Fruit fly (Drosophila melanogaster) whole organism, embryonic: ENCODE results near the gene TMEM216.

ENCODE experiments used
- ATbp ChIP-seq: fragments of 200-800 bp; sonication (Bioruptor generic); optimal IDR thresholded peaks from 2 replicates; lab custom pipeline; 2017; ENCODE audit warnings: missing biosample characterization, mild to moderate bottlenecking, missing genetic modification characterization, missing genetic modification reagents
- Ada2b ChIP-seq: fragments of 200-800 bp; sonication (Bioruptor generic); IDR thresholded peaks from 2 replicates; pipeline ENCODE4 v1.3.6; 2022; ENCODE audit warnings: missing biosample characterization, missing genetic modification characterization
- Asciz ChIP-seq: fragments of 200-800 bp; sonication (Bioruptor generic); optimal IDR thresholded peaks from 2 replicates; lab custom pipeline; 2017; ENCODE audit warnings: missing biosample characterization, mild to moderate bottlenecking, missing genetic modification characterization, missing genetic modification reagents
- Blimp-1 ChIP-seq: fragments of 200-800 bp; sonication (Bioruptor generic); optimal IDR thresholded peaks from 3 replicates; lab custom pipeline; 2018; ENCODE audit warnings: missing biosample characterization, missing genetic modification characterization, mild to moderate bottlenecking, moderate library complexity, missing genetic modification reagents
- CG10209 ChIP-seq: fragments of 200-800 bp; sonication (Bioruptor generic); optimal IDR thresholded peaks from 3 replicates; lab custom pipeline; 2017; ENCODE audit warnings: missing biosample characterization, mild to moderate bottlenecking, missing genetic modification characterization, missing genetic modification reagents
- CG11085 ChIP-seq: fragments of 200-800 bp; sonication (Bioruptor generic); IDR thresholded peaks from 2 replicates; pipeline ENCODE4 v1.3.6; 2022; ENCODE audit warnings: missing biosample characterization, missing genetic modification characterization
- CG11093 ChIP-seq: fragments of 200-800 bp; sonication (Bioruptor generic); IDR thresholded peaks from 3 replicates; pipeline ENCODE4 v1.3.6; 2022; ENCODE audit warnings: missing biosample characterization, missing genetic modification characterization
- CG13296 ChIP-seq: fragments of 200-800 bp; sonication (Bioruptor generic); optimal IDR thresholded peaks from 3 replicates; lab custom pipeline; 2018; ENCODE audit warnings: missing biosample characterization, mild to moderate bottlenecking, missing genetic modification characterization
- CG16813 ChIP-seq: fragments of 200-800 bp; sonication (Bioruptor generic); IDR thresholded peaks from 3 replicates; pipeline ENCODE4 v1.3.6; 2022; ENCODE audit warnings: missing biosample characterization, missing genetic modification characterization; ENCODE audit not compliant: partially characterized antibody
- CG17361 ChIP-seq: fragments of 200-800 bp; sonication (Bioruptor generic); IDR thresholded peaks from 3 replicates; pipeline ENCODE4 v1.3.6; 2022; ENCODE audit warnings: missing biosample characterization, missing genetic modification characterization
- CG17612 ChIP-seq: fragments of 200-800 bp; sonication (Bioruptor generic); IDR thresholded peaks from 2 replicates; pipeline ENCODE4 v1.3.6; 2022; ENCODE audit warnings: missing biosample characterization, missing genetic modification characterization
- CG2712 ChIP-seq: fragments of 200-800 bp; optimal IDR thresholded peaks from 3 replicates; lab custom pipeline; 2019; ENCODE audit warnings: missing biosample characterization, mild to moderate bottlenecking, missing genetic modification characterization, moderate library complexity
- CG32532 ChIP-seq: fragments of 200-800 bp; sonication (Bioruptor generic); IDR thresholded peaks from 2 replicates; pipeline ENCODE4 v1.3.6; 2022; ENCODE audit warnings: missing biosample characterization, missing genetic modification characterization
- CG33213 ChIP-seq: fragments of 200-800 bp; sonication (Bioruptor generic); optimal IDR thresholded peaks from 3 replicates; lab custom pipeline; 2016; ENCODE audit warnings: missing biosample characterization, missing genetic modification characterization
- CG3407 ChIP-seq: fragments of 200-800 bp; sonication (Bioruptor generic); optimal IDR thresholded peaks from 2 replicates; lab custom pipeline; 2018; ENCODE audit warnings: missing biosample characterization, mild to moderate bottlenecking, missing genetic modification characterization
- CG4328 ChIP-seq: fragments of 200-800 bp; sonication (Bioruptor generic); optimal IDR thresholded peaks from 3 replicates; lab custom pipeline; 2017; ENCODE audit warnings: missing biosample characterization, missing genetic modification reagents, missing genetic modification characterization
- CG4404 ChIP-seq: fragments of 200-800 bp; sonication (Bioruptor generic); IDR thresholded peaks from 2 replicates; pipeline ENCODE4 v1.3.6; 2022; ENCODE audit warnings: missing biosample characterization, missing genetic modification characterization
- CG4854 ChIP-seq: fragments of 200-800 bp; sonication (Bioruptor generic); optimal IDR thresholded peaks from 2 replicates; lab custom pipeline; 2016; ENCODE audit warnings: missing biosample characterization, missing genetic modification characterization, inconsistent platforms
- CG6654 ChIP-seq: fragments of 200-800 bp; sonication (Bioruptor generic); optimal IDR thresholded peaks from 2 replicates; lab custom pipeline; 2017; ENCODE audit warnings: missing biosample characterization, mild to moderate bottlenecking, missing genetic modification characterization
- CG6765 ChIP-seq: fragments of 200-800 bp; sonication (Bioruptor generic); optimal IDR thresholded peaks from 3 replicates; lab custom pipeline; 2017; ENCODE audit warnings: missing biosample characterization, mild to moderate bottlenecking, missing genetic modification characterization
- CG8924 ChIP-seq: fragments of 200-800 bp; optimal IDR thresholded peaks from 3 replicates; lab custom pipeline; 2019; ENCODE audit warnings: missing biosample characterization, mild to moderate bottlenecking, missing genetic modification characterization, moderate library complexity
- Deaf1 ChIP-seq: fragments of 200-800 bp; optimal IDR thresholded peaks from 3 replicates; lab custom pipeline; 2019; ENCODE audit warnings: missing biosample characterization, mild to moderate bottlenecking, missing genetic modification characterization, moderate library complexity
- E2f1 ChIP-seq: fragments of 200-800 bp; sonication (Bioruptor generic); IDR thresholded peaks from 2 replicates; pipeline ENCODE4 v1.3.6; 2022; ENCODE audit warnings: missing biosample characterization, missing genetic modification characterization
- Ets97D ChIP-seq: fragments of 200-800 bp; sonication (Bioruptor generic); optimal IDR thresholded peaks from 3 replicates; lab custom pipeline; 2016; ENCODE audit warnings: missing biosample characterization, missing genetic modification characterization
- HLHmδ ChIP-seq: fragments of 200-800 bp; sonication (Bioruptor generic); optimal IDR thresholded peaks from 2 replicates; lab custom pipeline; 2018; ENCODE audit warnings: missing biosample characterization, mild to moderate bottlenecking, missing genetic modification characterization, moderate library complexity
- Hr39 ChIP-seq: fragments of >200 bp; optimal IDR thresholded peaks from 2 replicates; lab custom pipeline; 2017
- MTF-1 ChIP-seq: fragments of 200-800 bp; sonication (Bioruptor generic); optimal IDR thresholded peaks from 2 replicates; lab custom pipeline; 2018; ENCODE audit warnings: missing biosample characterization, mild to moderate bottlenecking, missing genetic modification characterization, borderline replicate concordance
- Meics ChIP-seq: fragments of 200-800 bp; sonication (Bioruptor generic); optimal IDR thresholded peaks from 2 replicates; lab custom pipeline; 2017; ENCODE audit warnings: missing biosample characterization, mild to moderate bottlenecking, missing genetic modification characterization
- Mes4 ChIP-seq: fragments of 200-800 bp; sonication (Bioruptor generic); optimal IDR thresholded peaks from 2 replicates; lab custom pipeline; 2016; ENCODE audit warnings: missing biosample characterization, missing genetic modification characterization
- Myb ChIP-seq: fragments of 200-800 bp; sonication (Bioruptor generic); optimal IDR thresholded peaks from 2 replicates; lab custom pipeline; 2016; ENCODE audit warnings: missing biosample characterization, missing genetic modification characterization
- NC2α ChIP-seq: fragments of 200-800 bp; sonication (Bioruptor generic); optimal IDR thresholded peaks from 2 replicates; lab custom pipeline; 2016; ENCODE audit warnings: missing biosample characterization, missing genetic modification characterization
- ara ChIP-seq: fragments of 200-800 bp; sonication (Bioruptor generic); IDR thresholded peaks from 2 replicates; pipeline ENCODE4 v1.3.6; 2022; ENCODE audit warnings: missing biosample characterization, missing genetic modification characterization
- bbx ChIP-seq: fragments of 200-800 bp; sonication (Bioruptor generic); IDR thresholded peaks from 2 replicates; pipeline ENCODE4 v1.3.6; 2022; ENCODE audit warnings: missing biosample characterization, missing genetic modification characterization; ENCODE audit not compliant: partially characterized antibody
- cad ChIP-seq: fragments of >200 bp; optimal IDR thresholded peaks from 2 replicates; lab custom pipeline; 2017; ENCODE audit warnings: missing biosample characterization, missing genetic modification characterization
- dati ChIP-seq: fragments of 200-800 bp; sonication (Bioruptor generic); IDR thresholded peaks from 2 replicates; pipeline ENCODE4 v1.3.6; 2022; ENCODE audit warnings: missing biosample characterization, missing genetic modification characterization
- dysf ChIP-seq: fragments of 200-800 bp; sonication (Bioruptor generic); IDR thresholded peaks from 3 replicates; pipeline ENCODE4 v1.3.6; 2022; ENCODE audit warnings: missing biosample characterization, missing genetic modification characterization
- en ChIP-seq: fragments of 200-800 bp; sonication (Bioruptor generic); optimal IDR thresholded peaks from 2 replicates; lab custom pipeline; 2016; ENCODE audit warnings: missing biosample characterization, missing genetic modification characterization
- ewg ChIP-seq: fragments of 200-800 bp; sonication (Bioruptor generic); optimal IDR thresholded peaks from 3 replicates; lab custom pipeline; 2017; ENCODE audit warnings: mild to moderate bottlenecking, missing biosample characterization, missing genetic modification reagents, missing genetic modification characterization
- fu2 ChIP-seq: fragments of 200-800 bp; sonication (Bioruptor generic); optimal IDR thresholded peaks from 2 replicates; lab custom pipeline; 2016; ENCODE audit warnings: missing biosample characterization, missing genetic modification characterization
- inv ChIP-seq: fragments of 200-800 bp; sonication (Bioruptor generic); IDR thresholded peaks from 2 replicates; pipeline ENCODE4 v1.3.6; 2022; ENCODE audit warnings: missing biosample characterization, missing genetic modification characterization; ENCODE audit not compliant: partially characterized antibody
- maf-S ChIP-seq: fragments of 200-800 bp; sonication (Bioruptor generic); optimal IDR thresholded peaks from 2 replicates; lab custom pipeline; 2016; ENCODE audit warnings: missing biosample characterization, missing genetic modification characterization
- nerfin-1 ChIP-seq: fragments of 200-800 bp; sonication (Bioruptor generic); optimal IDR thresholded peaks from 3 replicates; lab custom pipeline; 2019; ENCODE audit warnings: missing biosample characterization, mild to moderate bottlenecking, missing genetic modification characterization, moderate library complexity
- nerfin-2 ChIP-seq: fragments of 200-800 bp; sonication (Bioruptor generic); IDR thresholded peaks from 2 replicates; pipeline ENCODE4 v1.3.6; 2022; ENCODE audit warnings: missing biosample characterization, missing genetic modification characterization; ENCODE audit not compliant: partially characterized antibody
- onecut ChIP-seq: fragments of 200-800 bp; sonication (Bioruptor generic); IDR thresholded peaks from 2 replicates; pipeline ENCODE4 v1.3.6; 2022; ENCODE audit warnings: missing biosample characterization, missing genetic modification characterization
- pho ChIP-seq: fragments of 200-800 bp; sonication (Bioruptor generic); optimal IDR thresholded peaks from 2 replicates; lab custom pipeline; 2016; ENCODE audit warnings: missing biosample characterization, missing genetic modification characterization
- phol ChIP-seq: fragments of 200-800 bp; sonication (Bioruptor generic); optimal IDR thresholded peaks from 3 replicates; lab custom pipeline; 2018; ENCODE audit warnings: missing biosample characterization, mild to moderate bottlenecking, missing genetic modification characterization, moderate library complexity
- pzg ChIP-seq: fragments of 200-800 bp; sonication (Bioruptor generic); optimal IDR thresholded peaks from 3 replicates; lab custom pipeline; 2018; ENCODE audit warnings: missing biosample characterization, mild to moderate bottlenecking, missing genetic modification characterization, moderate library complexity
- ro ChIP-seq: fragments of 200-800 bp; sonication (Bioruptor generic); IDR thresholded peaks from 2 replicates; pipeline ENCODE4 v1.3.6; 2022; ENCODE audit warnings: missing biosample characterization, missing genetic modification characterization
- sisA ChIP-seq: fragments of 200-800 bp; sonication (Bioruptor generic); IDR thresholded peaks from 2 replicates; pipeline ENCODE4 v1.3.6; 2022; ENCODE audit warnings: missing biosample characterization, missing genetic modification characterization
- usp ChIP-seq: fragments of >200 bp; optimal IDR thresholded peaks from 2 replicates; lab custom pipeline; 2017; ENCODE audit warnings: missing biosample characterization, missing genetic modification characterization

Gene TMEM216

dm6 chr3R:8669029-8669707 is 46.9 kb upstream of the TMEM216 start (continued):
- peak; percentile 95 for TF ChIP-seq onecut
- TF ChIP-seq pzg (GFP tag; lab: Kevin White, UChicago): peak; percentile 66
- TF ChIP-seq bbx (GFP tag; lab: Robert Waterston, UW): peak; percentile 75
- peak; percentile 89 for TF ChIP-seq CG6654
- TF ChIP-seq Ada2b: peak; percentile 97
- peak; percentile 96 for TF ChIP-seq CG4854
- peak; percentile 98 for TF ChIP-seq CG6765 (GFP tag; lab: Kevin White, UChicago)
- TF ChIP-seq Deaf1 (tag; lab: Kevin White, UChicago): peak; percentile 95
- TF ChIP-seq nerfin-1: peak; percentile 96
- TF ChIP-seq en (GFP tag; lab: Kevin White, UChicago): peak; percentile 96
- peak; percentile 97 for TF ChIP-seq dysf (GFP tag; lab: Robert Waterston, UW)
- TF ChIP-seq inv (GFP tag; lab: Robert Waterston, UW): peak; percentile 21
- peak; percentile 97 for TF ChIP-seq Blimp-1 (GFP tag; lab: Kevin White, UChicago)
- TF ChIP-seq CG16813 (GFP tag; lab: Robert Waterston, UW): peak; percentile 71
- no peak for TF ChIP-seq usp (GFP tag; lab: Kevin White, UChicago)
- TF ChIP-seq NC2α: peak; percentile 97
- peak; percentile 99 for TF ChIP-seq CG8924 (tag; lab: Kevin White, UChicago)
- peak; percentile 60 for TF ChIP-seq HLHmδ (GFP tag; lab: Kevin White, UChicago)
- TF ChIP-seq ewg (GFP tag; lab: Kevin White, UChicago): peak; percentile 94
- peak; percentile 98 for TF ChIP-seq Meics (GFP tag; lab: Kevin White, UChicago)
- TF ChIP-seq CG4328 (GFP tag; lab: Kevin White, UChicago): peak; percentile 96
- TF ChIP-seq Myb (GFP tag; lab: Kevin White, UChicago): peak; percentile 88
- no peak for TF ChIP-seq Hr39
- TF ChIP-seq CG17361 (GFP tag; lab: Robert Waterston, UW): peak; percentile 93
- TF ChIP-seq ara: peak; percentile 98
- no peak for TF ChIP-seq cad (GFP tag; lab: Kevin White, UChicago)
- TF ChIP-seq maf-S (GFP tag; lab: Kevin White, UChicago): peak; percentile 96
- TF ChIP-seq CG32532 (GFP tag; lab: Robert Waterston, UW): peak; percentile 97
- peak; percentile 88 for TF ChIP-seq CG11085 (GFP tag; lab: Robert Waterston, UW)
- peak; percentile 98 for TF ChIP-seq CG10209 (GFP tag; lab: Kevin White, UChicago)
- peak; percentile 99 for TF ChIP-seq CG2712 (tag; lab: Kevin White, UChicago)
- TF ChIP-seq pho (GFP tag; lab: Kevin White, UChicago): peak; percentile 97
- peak; percentile 94 for TF ChIP-seq dati
- TF ChIP-seq CG13296 (GFP tag; lab: Kevin White, UChicago): peak; percentile 98
- peak; percentile 94 for TF ChIP-seq fu2 (GFP tag; lab: Kevin White, UChicago)
- TF ChIP-seq Ets97D (GFP tag; lab: Kevin White, UChicago): peak; percentile 92
- peak; percentile 99 for TF ChIP-seq ATbp (GFP tag; lab: Kevin White, UChicago)
- TF ChIP-seq nerfin-2 (GFP tag; lab: Robert Waterston, UW): peak; percentile 15; the same call in 1 of the 2 replicates
- TF ChIP-seq sisA (GFP tag; lab: Robert Waterston, UW): peak; percentile 95
- peak; percentile 97 for TF ChIP-seq Asciz (GFP tag; lab: Kevin White, UChicago)
- peak; percentile 87 for TF ChIP-seq ro (GFP tag; lab: Robert Waterston, UW)
- peak; percentile 97 for TF ChIP-seq phol (tag; lab: Kevin White, UChicago)
- TF ChIP-seq CG3407: peak; percentile 95
- TF ChIP-seq MTF-1: peak; percentile 96
- peak; percentile 90 for TF ChIP-seq CG11093 (GFP tag; lab: Robert Waterston, UW)
- TF ChIP-seq CG17612 (GFP tag; lab: Robert Waterston, UW): peak; percentile 90
- peak; percentile 94 for TF ChIP-seq Mes4 (GFP tag; lab: Kevin White, UChicago)
- peak; percentile 97 for TF ChIP-seq CG33213 (GFP tag; lab: Kevin White, UChicago)
- peak; percentile 96 for TF ChIP-seq E2f1 (GFP tag; lab: Robert Waterston, UW)
- TF ChIP-seq CG4404 (GFP tag; lab: Robert Waterston, UW): peak; percentile 88
